Fruit fly (Drosophila melanogaster): ENCODE measurements around the gene CG13405.

- TF ChIP-seq insv (optimal IDR thresholded peaks at IDR 0.05) (no peak), Myc (optimal IDR thresholded peaks at IDR 0.05) (no peak)
These were observed 34.8 kb upstream of the CG13405 start for dm6 chr3L:109936-110335.

Measured in Kc167 (cell line).